Worm (Caenorhabditis elegans) whole organism, L4 larva: Measurements from ENCODE around the gene F49C5.10.

Experiments
- fkh-10 ChIP-seq: fragments of 150-350 bp; optimal IDR thresholded peaks from 2 replicates; lab custom pipeline; 2014; ENCODE audit warnings: missing biosample characterization, missing genetic modification reagents, missing genetic modification characterization
- hlh-30 ChIP-seq: sonication (generic microtip); optimal IDR thresholded peaks from 2 replicates; lab custom pipeline; 2017; ENCODE audit warnings: antibody characterized with exemption, mild to moderate bottlenecking, missing genetic modification characterization, missing compliant biosample characterization; ENCODE audit not compliant: insufficient read depth
- jun-1 ChIP-seq: fragments of 150-350 bp; optimal IDR thresholded peaks from 2 replicates; lab custom pipeline; 2014; ENCODE audit warnings: missing biosample characterization, missing genetic modification reagents, missing genetic modification characterization
- lin-13 ChIP-seq: fragments of 150-350 bp; optimal IDR thresholded peaks from 2 replicates; lab custom pipeline; 2014; ENCODE audit warnings: missing biosample characterization, missing genetic modification reagents, missing genetic modification characterization
- lsy-2 ChIP-seq, 2 experiments: fragments of 150-350 bp in 1 of 2; sonication (generic microtip) in 1 of 2; optimal IDR thresholded peaks; 2 replicates each; lab custom pipeline; 2014 to 2017; ENCODE audit warnings: missing biosample characterization in 2 of 2, missing genetic modification characterization in 2 of 2
- nhr-48 ChIP-seq: sonication (generic microtip); optimal IDR thresholded peaks from 2 replicates; lab custom pipeline; 2016; ENCODE audit warnings: mild to moderate bottlenecking, missing genetic modification characterization, missing compliant biosample characterization
- nhr-76 ChIP-seq: fragments of 150-350 bp; optimal IDR thresholded peaks from 2 replicates; lab custom pipeline; 2014; ENCODE audit warnings: missing biosample characterization, missing genetic modification characterization
- snpc-4 ChIP-seq: fragments of 150-350 bp; optimal IDR thresholded peaks from 2 replicates; lab custom pipeline; 2014; ENCODE audit warnings: missing biosample characterization, missing genetic modification characterization
- vab-7 ChIP-seq: fragments of 200-800 bp; sonication (Bioruptor generic); IDR thresholded peaks from 2 replicates; pipeline ENCODE4 v1.3.6; 2022; ENCODE audit warnings: missing genetic modification reagents, missing genetic modification characterization, missing compliant biosample characterization
- ztf-11 ChIP-seq: fragments of 150-350 bp; optimal IDR thresholded peaks from 2 replicates; lab custom pipeline; 2014; ENCODE audit warnings: missing biosample characterization, missing genetic modification characterization

DNA sequence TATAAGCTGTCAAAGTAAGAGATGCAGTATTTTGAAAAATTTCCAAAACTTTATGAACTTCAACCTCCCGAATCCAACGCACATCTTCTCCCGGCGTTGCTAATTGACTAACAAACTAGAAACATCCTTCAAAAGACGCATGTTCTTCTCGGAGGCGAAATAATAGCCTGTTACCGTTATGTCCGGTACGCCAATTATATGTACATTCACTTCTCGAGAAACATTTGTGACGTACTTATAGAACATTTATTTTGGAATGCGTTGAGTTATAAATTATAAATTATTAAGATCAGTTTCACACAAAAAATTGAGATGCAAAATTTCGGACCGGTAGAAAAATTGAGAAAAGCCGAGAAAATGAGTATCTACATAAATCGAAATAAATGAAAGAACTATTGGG lies 49.6 kb upstream of the F49C5.10 start, which contains the start of gene T21B4.3:
- TF ChIP-seq nhr-76 (no peak), hlh-30 (tag; lab: Kevin White, UChicago) (no peak), lin-13 (GFP tag; lab: Kevin White, UChicago) (no peak), lsy-2 (tag; optimal IDR thresholded peaks at IDR 0.05; lab: Kevin White, UChicago) (no peak), jun-1 (tag; lab: Kevin White, UChicago) (no peak), ztf-11 (tag; lab: Kevin White, UChicago) (no peak), vab-7 (GFP tag; lab: Robert Waterston, UW) (no peak), nhr-48 (tag; lab: Kevin White, UChicago) (no peak), fkh-10 (no peak), snpc-4 (no peak)
